Worm (Caenorhabditis elegans) whole organism, L4 larva: ENCODE data around the gene K04C2.2.

Experiments
- D1046.2 ChIP-seq: fragments of 200-800 bp; sonication (Bioruptor generic); IDR thresholded peaks from 2 replicates; pipeline ENCODE4 v1.3.6; 2022; ENCODE audit warnings: missing genetic modification characterization, missing compliant biosample characterization
- F26F4.8 ChIP-seq: fragments of 200-800 bp; sonication (Bioruptor generic); conservative IDR thresholded peaks from 2 replicates; pipeline ENCODE4 v1.3.6; 2022; ENCODE audit warnings: missing genetic modification characterization, missing compliant biosample characterization
- F37D6.2 ChIP-seq: sonication (generic microtip); optimal IDR thresholded peaks from 2 replicates; lab custom pipeline; 2016; ENCODE audit warnings: mild to moderate bottlenecking, missing genetic modification characterization, missing compliant biosample characterization
- F44E2.7 ChIP-seq: fragments of 200-800 bp; sonication (Bioruptor generic); IDR thresholded peaks from 2 replicates; pipeline ENCODE4 v2.1.2; 2022; ENCODE audit warnings: missing genetic modification characterization, missing compliant biosample characterization
- F49E8.2 ChIP-seq: sonication (generic microtip); optimal IDR thresholded peaks from 2 replicates; lab custom pipeline; 2016; ENCODE audit warnings: missing compliant biosample characterization, mild to moderate bottlenecking, missing genetic modification characterization, borderline replicate concordance
- R02D3.7 ChIP-seq: fragments of 150-350 bp; sonication (generic microtip); optimal IDR thresholded peaks from 3 replicates; lab custom pipeline; 2014; ENCODE audit warnings: missing biosample characterization, missing genetic modification characterization
- T26A8.4 ChIP-seq: fragments of 200-800 bp; sonication (Bioruptor generic); IDR thresholded peaks from 2 replicates; pipeline ENCODE4 v1.3.6; 2022; ENCODE audit warnings: missing genetic modification characterization, missing compliant biosample characterization
- Y105C5A.15 ChIP-seq: fragments of 200-800 bp; sonication (Bioruptor generic); IDR thresholded peaks from 2 replicates; pipeline ENCODE4 v1.3.6; 2022; ENCODE audit warnings: missing genetic modification characterization, missing compliant biosample characterization
- ZK337.2 ChIP-seq: fragments of 200-800 bp; sonication (Bioruptor generic); IDR thresholded peaks from 2 replicates; pipeline ENCODE4 v1.3.6; 2022; ENCODE audit warnings: missing genetic modification reagents, missing genetic modification characterization, missing compliant biosample characterization
- ZK546.5 ChIP-seq, 2 experiments: sonication (generic microtip); optimal IDR thresholded peaks; 2 replicates each; lab custom pipeline; 2017; ENCODE audit warnings: missing biosample characterization in 2 of 2, missing genetic modification characterization in 2 of 2
- aha-1 ChIP-seq: fragments of 150-350 bp; peaks from one replicate; lab custom pipeline; 2014; ENCODE audit warnings: missing biosample characterization, missing genetic modification characterization
- arid-1 ChIP-seq: fragments of 200-800 bp; sonication (Bioruptor generic); conservative IDR thresholded peaks from 2 replicates; pipeline ENCODE4 v1.3.6; 2022; ENCODE audit warnings: missing genetic modification reagents, missing genetic modification characterization, missing compliant biosample characterization
- ceh-20 ChIP-seq: fragments of 200-800 bp; sonication (Bioruptor generic); IDR thresholded peaks from 2 replicates; pipeline ENCODE4 v1.3.6; 2022; ENCODE audit warnings: missing genetic modification reagents, missing genetic modification characterization, missing compliant biosample characterization
- ceh-28 ChIP-seq: fragments of 150-350 bp; optimal IDR thresholded peaks from 2 replicates; lab custom pipeline; 2014; ENCODE audit warnings: missing biosample characterization, missing genetic modification reagents, missing genetic modification characterization
- ceh-32 ChIP-seq: sonication (generic microtip); optimal IDR thresholded peaks from 2 replicates; lab custom pipeline; 2016; ENCODE audit warnings: mild to moderate bottlenecking, missing genetic modification characterization, missing compliant biosample characterization; ENCODE audit not compliant: poor library complexity
- ceh-62 ChIP-seq: sonication (generic microtip); optimal IDR thresholded peaks from 2 replicates; lab custom pipeline; 2017; ENCODE audit warnings: missing biosample characterization, missing genetic modification characterization
- ceh-82 ChIP-seq: sonication (generic microtip); optimal IDR thresholded peaks from 2 replicates; lab custom pipeline; 2017; ENCODE audit warnings: missing biosample characterization, missing genetic modification characterization
- ces-1 ChIP-seq: fragments of 150-350 bp; sonication (generic microtip); optimal IDR thresholded peaks from 4 replicates; lab custom pipeline; 2014; ENCODE audit warnings: missing biosample characterization, missing genetic modification reagents, missing genetic modification characterization
- ctbp-1 ChIP-seq: fragments of 200-800 bp; sonication (Bioruptor generic); IDR thresholded peaks from 2 replicates; pipeline ENCODE4 v1.3.6; 2022; ENCODE audit warnings: missing genetic modification reagents, missing genetic modification characterization, missing compliant biosample characterization
- dmd-9 ChIP-seq: fragments of 200-800 bp; sonication (Bioruptor generic); IDR thresholded peaks from 2 replicates; pipeline ENCODE4 v1.3.6; 2022; ENCODE audit warnings: missing genetic modification reagents, missing genetic modification characterization, missing compliant biosample characterization
- duxl-1 ChIP-seq: sonication (generic microtip); optimal IDR thresholded peaks from 2 replicates; lab custom pipeline; 2016; ENCODE audit warnings: mild to moderate bottlenecking, missing genetic modification characterization, moderate library complexity, missing compliant biosample characterization; ENCODE audit not compliant: poor library complexity
- egl-43 ChIP-seq: fragments of 200-800 bp; sonication (Bioruptor generic); IDR thresholded peaks from 2 replicates; pipeline ENCODE4 v1.3.6; 2022; ENCODE audit warnings: missing genetic modification reagents, missing genetic modification characterization, missing compliant biosample characterization
- fos-1 ChIP-seq: fragments of 150-350 bp; optimal IDR thresholded peaks from 2 replicates; lab custom pipeline; 2014; ENCODE audit warnings: missing biosample characterization, missing genetic modification characterization
- gei-8 ChIP-seq: fragments of 200-800 bp; sonication (Bioruptor generic); optimal IDR thresholded peaks from 2 replicates; lab custom pipeline; 2018; ENCODE audit warnings: mild to moderate bottlenecking, missing genetic modification characterization, missing compliant biosample characterization
- hif-1 ChIP-seq, 2 experiments: sonication (generic microtip); optimal IDR thresholded peaks; 2 replicates each; lab custom pipeline; 2016 to 2017; ENCODE audit warnings: missing compliant biosample characterization in 2 of 2, missing genetic modification characterization in 2 of 2, missing genetic modification reagents in 2 of 2, missing genotype in 2 of 2, mild to moderate bottlenecking in 1 of 2
- hmg-1.1 ChIP-seq: fragments of 200-800 bp; sonication (Bioruptor generic); IDR thresholded peaks from 2 replicates; pipeline ENCODE4 v1.3.6; 2022; ENCODE audit warnings: missing genetic modification reagents, missing genetic modification characterization, missing compliant biosample characterization
- jun-1 ChIP-seq: fragments of 150-350 bp; optimal IDR thresholded peaks from 2 replicates; lab custom pipeline; 2014; ENCODE audit warnings: missing biosample characterization, missing genetic modification reagents, missing genetic modification characterization
- lin-1 ChIP-seq: fragments of 200-800 bp; sonication (Bioruptor generic); IDR thresholded peaks from 2 replicates; pipeline ENCODE4 v1.3.6; 2022; ENCODE audit warnings: missing genetic modification reagents, missing genetic modification characterization, missing compliant biosample characterization
- lin-13 ChIP-seq: fragments of 150-350 bp; optimal IDR thresholded peaks from 2 replicates; lab custom pipeline; 2014; ENCODE audit warnings: missing biosample characterization, missing genetic modification reagents, missing genetic modification characterization
- lin-15B ChIP-seq: fragments of 150-350 bp; sonication (generic microtip); optimal IDR thresholded peaks from 3 replicates; lab custom pipeline; 2014; ENCODE audit warnings: missing biosample characterization, missing genetic modification characterization
- mdl-1 ChIP-seq, 2 experiments: fragments of 150-350 bp in 1 of 2; sonication (generic microtip) in 1 of 2; optimal IDR thresholded peaks; 2 replicates each; lab custom pipeline; 2014 to 2017; ENCODE audit warnings: missing biosample characterization in 2 of 2, missing genetic modification characterization in 2 of 2
- mxl-2 ChIP-seq: fragments of 200-800 bp; sonication (Bioruptor generic); conservative IDR thresholded peaks from 2 replicates; pipeline ENCODE4 v1.3.6; 2022; ENCODE audit warnings: missing genetic modification reagents, missing genetic modification characterization, missing compliant biosample characterization
- mxl-3 ChIP-seq: fragments of 200-800 bp; sonication (Bioruptor generic); optimal IDR thresholded peaks from 2 replicates; lab custom pipeline; 2018; ENCODE audit warnings: mild to moderate bottlenecking, missing genetic modification characterization, missing compliant biosample characterization
- nhr-11 ChIP-seq: fragments of 150-350 bp; optimal IDR thresholded peaks from 2 replicates; lab custom pipeline; 2014; ENCODE audit warnings: missing biosample characterization, missing genetic modification characterization
- nhr-111 ChIP-seq: fragments of 200-800 bp; sonication (Bioruptor generic); optimal IDR thresholded peaks from 2 replicates; lab custom pipeline; 2018; ENCODE audit warnings: mild to moderate bottlenecking, missing genetic modification characterization, missing compliant biosample characterization
- nhr-25 ChIP-seq: sonication (generic microtip); optimal IDR thresholded peaks from 2 replicates; lab custom pipeline; 2017; ENCODE audit warnings: missing genetic modification characterization, mild to moderate bottlenecking, missing compliant biosample characterization, antibody characterized with exemption, moderate library complexity, borderline replicate concordance; ENCODE audit not compliant: insufficient read depth
- nhr-28 ChIP-seq: fragments of 150-350 bp; optimal IDR thresholded peaks from 2 replicates; lab custom pipeline; 2014; ENCODE audit warnings: missing biosample characterization, missing genetic modification characterization
- nhr-42 ChIP-seq: fragments of 200-800 bp; sonication (Bioruptor generic); IDR thresholded peaks from 2 replicates; pipeline ENCODE4 v1.3.6; 2022; ENCODE audit warnings: missing genetic modification characterization, missing compliant biosample characterization
- nhr-76 ChIP-seq: fragments of 150-350 bp; optimal IDR thresholded peaks from 2 replicates; lab custom pipeline; 2014; ENCODE audit warnings: missing biosample characterization, missing genetic modification characterization
- pqm-1 ChIP-seq: sonication (generic microtip); optimal IDR thresholded peaks from 2 replicates; lab custom pipeline; 2017; ENCODE audit warnings: missing biosample characterization, missing genetic modification characterization
- sdz-12 ChIP-seq: fragments of 200-800 bp; sonication (Bioruptor generic); optimal IDR thresholded peaks from 2 replicates; lab custom pipeline; 2018; ENCODE audit warnings: mild to moderate bottlenecking, missing genetic modification characterization, missing compliant biosample characterization
- set-16 ChIP-seq: fragments of 200-800 bp; sonication (Bioruptor generic); IDR thresholded peaks from 2 replicates; pipeline ENCODE4 v1.3.6; 2022; ENCODE audit warnings: missing genetic modification reagents, missing genetic modification characterization, missing compliant biosample characterization
- skn-1 ChIP-seq: fragments of 150-350 bp; optimal IDR thresholded peaks from 2 replicates; lab custom pipeline; 2014; ENCODE audit warnings: missing biosample characterization, missing genetic modification characterization
- snpc-1.2 ChIP-seq: fragments of 200-800 bp; sonication (Bioruptor generic); IDR thresholded peaks from 2 replicates; pipeline ENCODE4 v1.3.6; 2022; ENCODE audit warnings: missing genetic modification reagents, missing genetic modification characterization, missing compliant biosample characterization
- spr-1 ChIP-seq: sonication (generic microtip); optimal IDR thresholded peaks from 2 replicates; lab custom pipeline; 2016; ENCODE audit warnings: mild to moderate bottlenecking, missing genetic modification characterization, missing compliant biosample characterization
- tag-97 ChIP-seq: fragments of 200-800 bp; sonication (Bioruptor generic); IDR thresholded peaks from 2 replicates; pipeline ENCODE4 v1.3.6; 2022; ENCODE audit warnings: missing genetic modification characterization, missing compliant biosample characterization
- tra-1 ChIP-seq: fragments of 200-800 bp; sonication (Bioruptor generic); IDR thresholded peaks from 2 replicates; pipeline ENCODE4 v1.3.6; 2022; ENCODE audit warnings: missing genetic modification reagents, missing genetic modification characterization, missing compliant biosample characterization
- unc-130 ChIP-seq: sonication (generic microtip); optimal IDR thresholded peaks from 2 replicates; lab custom pipeline; 2016; ENCODE audit warnings: missing genetic modification reagents, missing genetic modification characterization, missing compliant biosample characterization
- unc-39 ChIP-seq: sonication (generic microtip); optimal IDR thresholded peaks from 2 replicates; lab custom pipeline; 2017; ENCODE audit warnings: missing biosample characterization, missing genetic modification characterization
- zag-1 ChIP-seq: fragments of 150-350 bp; optimal IDR thresholded peaks from 2 replicates; lab custom pipeline; 2014; ENCODE audit warnings: missing biosample characterization, missing genetic modification characterization
- zfp-2 ChIP-seq: sonication (generic microtip); optimal IDR thresholded peaks from 2 replicates; lab custom pipeline; 2016; ENCODE audit warnings: mild to moderate bottlenecking, missing genetic modification characterization, missing compliant biosample characterization
- zip-2 ChIP-seq: fragments of 150-350 bp; optimal IDR thresholded peaks from 2 replicates; lab custom pipeline; 2014; ENCODE audit warnings: missing biosample characterization, missing genetic modification characterization

K04C2.2 gene

DNA sequence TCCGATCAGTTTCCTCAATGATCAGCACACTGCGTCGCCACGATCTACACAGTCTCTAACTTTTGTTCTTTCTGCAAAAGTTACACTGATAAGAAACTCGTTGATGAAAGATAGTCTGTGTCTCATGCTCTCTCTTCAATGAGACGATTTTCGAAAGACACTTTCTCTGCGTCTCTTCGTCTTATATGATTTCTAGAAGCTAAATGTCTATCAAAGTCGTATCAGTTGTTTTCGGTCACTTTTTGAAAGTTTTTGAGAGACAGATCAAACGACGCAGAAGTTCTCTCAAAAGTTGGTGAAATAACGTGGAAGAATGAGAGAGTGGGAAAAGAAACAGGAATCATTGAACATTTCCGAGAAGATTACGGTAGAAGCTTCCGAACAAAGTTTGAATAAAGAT is 5.6 kb downstream of the K04C2.2 start (continued):
- TF ChIP-seq F37D6.2: no peak
- TF ChIP-seq D1046.2 (GFP tag; lab: Robert Waterston, UW): no peak
- no peak for TF ChIP-seq lin-15B (tag; lab: Kevin White, UChicago)
- TF ChIP-seq ceh-32 (tag; lab: Kevin White, UChicago): no peak
- TF ChIP-seq snpc-1.2 (GFP tag; lab: Robert Waterston, UW): no peak
- TF ChIP-seq nhr-42: no peak
- TF ChIP-seq sdz-12 (GFP tag; lab: Kevin White, UChicago): no peak
- TF ChIP-seq dmd-9 (GFP tag; lab: Robert Waterston, UW): no peak
- no peak for TF ChIP-seq zip-2
- TF ChIP-seq unc-130 (GFP tag; lab: Kevin White, UChicago): no peak
- TF ChIP-seq egl-43 (GFP tag; lab: Robert Waterston, UW): no peak
- no peak for TF ChIP-seq ceh-62 (tag; lab: Kevin White, UChicago)
- 0 out of 2 replicates have a peak, but pooled peaks have one; percentile 44 for TF ChIP-seq arid-1
- no peak for TF ChIP-seq nhr-111
- peak; percentile 40 for TF ChIP-seq mxl-3 (GFP tag; lab: Kevin White, UChicago)
- TF ChIP-seq ctbp-1 (GFP tag; lab: Robert Waterston, UW): no peak
- no peak for TF ChIP-seq jun-1 (tag; lab: Kevin White, UChicago)
- peak in 1 of 2 experiments; percentile 0 for TF ChIP-seq hif-1 (tag; optimal IDR thresholded peaks at IDR 0.05; lab: Kevin White, UChicago)
- peak; percentile 81 for TF ChIP-seq nhr-11 (tag; lab: Kevin White, UChicago)
- no peak for TF ChIP-seq unc-39
- TF ChIP-seq F44E2.7: no peak
- no peak for TF ChIP-seq ZK546.5 (tag; optimal IDR thresholded peaks at IDR 0.05; lab: Kevin White, UChicago)
- TF ChIP-seq Y105C5A.15 (GFP tag; lab: Robert Waterston, UW): no peak
- TF ChIP-seq tag-97 (GFP tag; lab: Robert Waterston, UW): no peak
- TF ChIP-seq F49E8.2 (tag; lab: Kevin White, UChicago): no peak
- TF ChIP-seq fos-1 (tag; lab: Kevin White, UChicago): no peak
- no peak for TF ChIP-seq skn-1 (tag; lab: Kevin White, UChicago)
- TF ChIP-seq F26F4.8 (GFP tag; lab: Robert Waterston, UW): no peak
- no peak for TF ChIP-seq aha-1 (tag; lab: Kevin White, UChicago)
- peak; percentile 69; the same call in 1 of the 2 replicates for TF ChIP-seq tra-1 (GFP tag; lab: Robert Waterston, UW)
- TF ChIP-seq spr-1 (tag; lab: Kevin White, UChicago): peak; percentile 40
- TF ChIP-seq ceh-20 (GFP tag; lab: Robert Waterston, UW): 0 out of 2 replicates have a peak, but pooled peaks have one; percentile 47
- TF ChIP-seq T26A8.4: peak; percentile 66
- peak; percentile 89 for TF ChIP-seq nhr-28 (tag; lab: Kevin White, UChicago)
- TF ChIP-seq mxl-2 (GFP tag; lab: Robert Waterston, UW): peak; percentile 82
- TF ChIP-seq ZK337.2 (GFP tag; lab: Robert Waterston, UW): no peak
- TF ChIP-seq R02D3.7 (tag; lab: Kevin White, UChicago): no peak
- no peak for TF ChIP-seq zag-1 (tag; lab: Kevin White, UChicago)
- no peak for TF ChIP-seq ceh-28
- TF ChIP-seq lin-13 (GFP tag; lab: Kevin White, UChicago): peak; percentile 37
- TF ChIP-seq ces-1 (GFP tag; lab: Kevin White, UChicago): no peak
- TF ChIP-seq hmg-1.1 (GFP tag; lab: Robert Waterston, UW): peak; percentile 38; the same call in 1 of the 2 replicates
- no peak for TF ChIP-seq zfp-2
- no peak for TF ChIP-seq ceh-82 (tag; lab: Kevin White, UChicago)
- TF ChIP-seq gei-8: peak; percentile 71
- peak; percentile 67 for TF ChIP-seq lin-1 (GFP tag; lab: Robert Waterston, UW)
- peak; percentile 46 for TF ChIP-seq pqm-1 (tag; lab: Kevin White, UChicago)
- TF ChIP-seq nhr-76 (tag; lab: Kevin White, UChicago): peak; percentile 17
- TF ChIP-seq nhr-25: no peak
- TF ChIP-seq duxl-1 (tag; lab: Kevin White, UChicago): no peak
- no peak for TF ChIP-seq set-16 (GFP tag; lab: Robert Waterston, UW)
- peak in 1 of 2 experiments; percentile 75 for TF ChIP-seq mdl-1 (tag; optimal IDR thresholded peaks at IDR 0.05; lab: Kevin White, UChicago)
